Fruit fly (Drosophila melanogaster) whole organism, embryonic: Measurements from ENCODE around the gene Pino.
A peak's percentile ranks its signal among the peaks of the same experiment; 100 is the strongest.

Experiments
- Asciz ChIP-seq: fragments of 200-800 bp; sonication (Bioruptor generic); optimal IDR thresholded peaks from 2 replicates; lab custom pipeline; 2017; ENCODE audit warnings: missing biosample characterization, mild to moderate bottlenecking, missing genetic modification characterization, missing genetic modification reagents
- Awh ChIP-seq: fragments of 200-800 bp; sonication (Bioruptor generic); IDR thresholded peaks from 2 replicates; pipeline ENCODE4, ENCODE4 v1.3.6; 2022; ENCODE audit warnings: missing biosample characterization, missing genetic modification characterization
- CG11247 ChIP-seq: fragments of 200-800 bp; sonication (Bioruptor generic); IDR thresholded peaks from 2 replicates; pipeline ENCODE4 v1.3.6; 2022; ENCODE audit warnings: missing biosample characterization, missing genetic modification characterization
- CG11456 ChIP-seq: fragments of 200-800 bp; sonication (Bioruptor generic); IDR thresholded peaks from 3 replicates; pipeline ENCODE4 v1.3.6; 2022; ENCODE audit warnings: missing biosample characterization, missing genetic modification characterization
- CG12236 ChIP-seq: fragments of 200-800 bp; sonication (Bioruptor generic); optimal IDR thresholded peaks from 2 replicates; lab custom pipeline; 2016; ENCODE audit warnings: missing biosample characterization, missing genetic modification characterization
- CG15479 ChIP-seq: fragments of 200-800 bp; sonication (Bioruptor generic); optimal IDR thresholded peaks from 3 replicates; lab custom pipeline; 2019; ENCODE audit warnings: missing biosample characterization, mild to moderate bottlenecking, missing genetic modification characterization, moderate library complexity
- CG16813 ChIP-seq: fragments of 200-800 bp; sonication (Bioruptor generic); IDR thresholded peaks from 3 replicates; pipeline ENCODE4 v1.3.6; 2022; ENCODE audit warnings: missing biosample characterization, missing genetic modification characterization; ENCODE audit not compliant: partially characterized antibody
- CG17328 ChIP-seq: fragments of 200-800 bp; sonication (Bioruptor generic); IDR thresholded peaks from 2 replicates; pipeline ENCODE4 v1.3.6; 2022; ENCODE audit warnings: missing biosample characterization, missing genetic modification characterization
- CG17361 ChIP-seq: fragments of 200-800 bp; sonication (Bioruptor generic); IDR thresholded peaks from 3 replicates; pipeline ENCODE4 v1.3.6; 2022; ENCODE audit warnings: missing biosample characterization, missing genetic modification characterization
- CG17912 ChIP-seq: fragments of 200-800 bp; sonication (Bioruptor generic); optimal IDR thresholded peaks from 2 replicates; lab custom pipeline; 2018; ENCODE audit warnings: missing biosample characterization, mild to moderate bottlenecking, missing genetic modification characterization
- CG1832 ChIP-seq: fragments of 200-800 bp; sonication (Bioruptor generic); optimal IDR thresholded peaks from 2 replicates; lab custom pipeline; 2017; ENCODE audit warnings: missing biosample characterization, mild to moderate bottlenecking, missing genetic modification characterization, inconsistent platforms
- CG18476 ChIP-seq: fragments of 200-800 bp; sonication (Bioruptor generic); optimal IDR thresholded peaks from 2 replicates; lab custom pipeline; 2016; ENCODE audit warnings: missing biosample characterization, mild to moderate bottlenecking, missing genetic modification characterization
- CG3065 ChIP-seq: fragments of 200-800 bp; sonication (Bioruptor generic); optimal IDR thresholded peaks from 2 replicates; lab custom pipeline; 2016; ENCODE audit warnings: missing biosample characterization, missing genetic modification characterization
- CG31441 ChIP-seq: fragments of 200-800 bp; sonication (Bioruptor generic); IDR thresholded peaks from 2 replicates; pipeline ENCODE4 v1.3.6; 2022; ENCODE audit warnings: missing biosample characterization, missing genetic modification characterization
- CG3281 ChIP-seq: fragments of 200-800 bp; sonication (Bioruptor generic); optimal IDR thresholded peaks from 3 replicates; lab custom pipeline; 2017; ENCODE audit warnings: missing biosample characterization, mild to moderate bottlenecking, missing genetic modification characterization
- CG34376 ChIP-seq: fragments of 200-800 bp; sonication (Bioruptor generic); optimal IDR thresholded peaks from 2 replicates; lab custom pipeline; 2018; ENCODE audit warnings: missing biosample characterization, mild to moderate bottlenecking, missing genetic modification characterization
- CG4360 ChIP-seq: fragments of 200-800 bp; sonication (Bioruptor generic); IDR thresholded peaks from 2 replicates; pipeline ENCODE4 v1.3.6; 2022; ENCODE audit warnings: missing biosample characterization, missing genetic modification characterization
- CG43689 ChIP-seq: fragments of 200-800 bp; sonication (Bioruptor generic); IDR thresholded peaks from 2 replicates; pipeline ENCODE4 v1.3.6; 2022; ENCODE audit warnings: missing biosample characterization, missing genetic modification characterization
- CG7271 ChIP-seq: fragments of 200-800 bp; sonication (Bioruptor generic); optimal IDR thresholded peaks from 2 replicates; lab custom pipeline; 2018; ENCODE audit warnings: missing biosample characterization, mild to moderate bottlenecking, missing genetic modification characterization, moderate library complexity
- CG8478 ChIP-seq: fragments of >200 bp; optimal IDR thresholded peaks from 2 replicates; lab custom pipeline; 2018
- CG8765 ChIP-seq: fragments of 200-800 bp; sonication (Bioruptor generic); IDR thresholded peaks from 2 replicates; pipeline ENCODE4 v1.3.6; 2022; ENCODE audit warnings: missing biosample characterization, missing genetic modification characterization
- Dfd ChIP-seq, 2 experiments: fragments of >200 bp; optimal IDR thresholded peaks; 2 replicates each; lab custom pipeline; 2017; ENCODE audit warnings: missing biosample characterization in 2 of 2, missing genetic modification characterization in 2 of 2
- E2f1 ChIP-seq: fragments of 200-800 bp; sonication (Bioruptor generic); IDR thresholded peaks from 2 replicates; pipeline ENCODE4 v1.3.6; 2022; ENCODE audit warnings: missing biosample characterization, missing genetic modification characterization
- Fer1 ChIP-seq: fragments of 200-800 bp; sonication (Bioruptor generic); optimal IDR thresholded peaks from 2 replicates; lab custom pipeline; 2017; ENCODE audit warnings: missing biosample characterization, mild to moderate bottlenecking, missing genetic modification characterization
- GATAe ChIP-seq: fragments of 200-800 bp; sonication (Bioruptor generic); conservative IDR thresholded peaks from 2 replicates; pipeline ENCODE4 v1.3.6; 2022; ENCODE audit warnings: missing biosample characterization, missing genetic modification characterization
- Hr51 ChIP-seq, 2 experiments: fragments of 200-800 bp; sonication (Bioruptor generic); optimal IDR thresholded peaks; 2 replicates in 1 of 2; 3 replicates in 1 of 2; lab custom pipeline; 2016 to 2018; ENCODE audit warnings: missing biosample characterization in 2 of 2, missing genetic modification characterization in 2 of 2, mild to moderate bottlenecking in 1 of 2, moderate library complexity in 1 of 2
- Lhr ChIP-seq: fragments of 200-800 bp; sonication (Bioruptor generic); optimal IDR thresholded peaks from 3 replicates; lab custom pipeline; 2017; ENCODE audit warnings: mild to moderate bottlenecking, missing biosample characterization, missing genetic modification reagents, missing genetic modification characterization
- Meics ChIP-seq: fragments of 200-800 bp; sonication (Bioruptor generic); optimal IDR thresholded peaks from 2 replicates; lab custom pipeline; 2017; ENCODE audit warnings: missing biosample characterization, mild to moderate bottlenecking, missing genetic modification characterization
- Pdp1 ChIP-seq, 2 experiments: fragments of 200-800 bp; sonication (Bioruptor generic); optimal IDR thresholded peaks; 3 replicates each; lab custom pipeline; 2016; ENCODE audit warnings: missing biosample characterization in 2 of 2, missing genetic modification characterization in 2 of 2, mild to moderate bottlenecking in 1 of 2, moderate library complexity in 1 of 2
- Poxn ChIP-seq: fragments of 200-800 bp; sonication (Bioruptor generic); IDR thresholded peaks from 2 replicates; pipeline ENCODE4 v1.3.6; 2022; ENCODE audit warnings: missing biosample characterization, missing genetic modification characterization
- Sox102F ChIP-seq: fragments of 200-800 bp; sonication (Bioruptor generic); optimal IDR thresholded peaks from 2 replicates; lab custom pipeline; 2018; ENCODE audit warnings: missing biosample characterization, mild to moderate bottlenecking, missing genetic modification characterization, moderate library complexity
- bab2 ChIP-seq: fragments of 200-800 bp; sonication (Bioruptor generic); optimal IDR thresholded peaks from 2 replicates; lab custom pipeline; 2016; ENCODE audit warnings: missing biosample characterization, missing genetic modification characterization
- bsh ChIP-seq, 2 experiments: fragments of 200-800 bp; sonication (Bioruptor generic); optimal IDR thresholded peaks; 2 replicates each; lab custom pipeline; 2017 to 2018; ENCODE audit warnings: mild to moderate bottlenecking in 2 of 2, missing biosample characterization in 2 of 2, missing genetic modification characterization in 2 of 2, moderate library complexity in 1 of 2
- chinmo ChIP-seq: fragments of 200-800 bp; sonication (Bioruptor generic); IDR thresholded peaks from 4 replicates; pipeline ENCODE4 v1.3.6; 2022; ENCODE audit warnings: missing biosample characterization, missing genetic modification characterization; ENCODE audit not compliant: partially characterized antibody
- dan ChIP-seq: fragments of 200-800 bp; sonication (Bioruptor generic); IDR thresholded peaks from 2 replicates; pipeline ENCODE4 v1.3.6; 2022; ENCODE audit warnings: missing biosample characterization, missing genetic modification characterization
- dpn ChIP-seq, 2 experiments: fragments of 200-800 bp; sonication (Bioruptor generic); optimal IDR thresholded peaks; 3 replicates each; lab custom pipeline; 2016; ENCODE audit warnings: missing biosample characterization in 2 of 2, missing genetic modification characterization in 2 of 2
- grn ChIP-seq: fragments of 200-800 bp; sonication (Bioruptor generic); optimal IDR thresholded peaks from 3 replicates; lab custom pipeline; 2017; ENCODE audit warnings: missing biosample characterization, missing genetic modification characterization
- jigr1 ChIP-seq: fragments of 200-800 bp; sonication (Bioruptor generic); IDR thresholded peaks from 3 replicates; pipeline ENCODE4 v1.3.6; 2022; ENCODE audit warnings: missing biosample characterization, missing genetic modification characterization
- lilli ChIP-seq: fragments of 200-800 bp; sonication (Bioruptor generic); optimal IDR thresholded peaks from 3 replicates; lab custom pipeline; 2016; ENCODE audit warnings: missing biosample characterization, missing genetic modification characterization
- nmo ChIP-seq: fragments of 200-800 bp; sonication (Bioruptor generic); optimal IDR thresholded peaks from 2 replicates; lab custom pipeline; 2018; ENCODE audit warnings: missing biosample characterization, mild to moderate bottlenecking, missing genetic modification characterization, moderate library complexity
- pan ChIP-seq, 4 experiments: fragments of >200 bp in 3 of 4; fragments of 200-800 bp in 1 of 4; sonication (Bioruptor generic) in 1 of 4; optimal IDR thresholded peaks in 3 of 4; IDR thresholded peaks in 1 of 4; 2 replicates each; pipeline versions ENCODE4 v1.3.6 to Lab custom; 2017 to 2022; ENCODE audit warnings: missing biosample characterization in 2 of 4, missing genetic modification characterization in 2 of 4, mixed read lengths in 1 of 4
- pzg ChIP-seq: fragments of 200-800 bp; sonication (Bioruptor generic); optimal IDR thresholded peaks from 3 replicates; lab custom pipeline; 2018; ENCODE audit warnings: missing biosample characterization, mild to moderate bottlenecking, missing genetic modification characterization, moderate library complexity
- rib ChIP-seq: fragments of 200-800 bp; sonication (Bioruptor generic); IDR thresholded peaks from 2 replicates; pipeline ENCODE4 v1.3.6; 2022; ENCODE audit warnings: missing biosample characterization, missing genetic modification characterization
- trh ChIP-seq: fragments of 200-800 bp; sonication (Bioruptor generic); optimal IDR thresholded peaks from 2 replicates; lab custom pipeline; 2016; ENCODE audit warnings: missing biosample characterization, missing genetic modification characterization
- ttk ChIP-seq: fragments of 200-800 bp; sonication (Bioruptor generic); IDR thresholded peaks from 2 replicates; pipeline ENCODE4 v2.1.2; 2022; ENCODE audit warnings: missing biosample characterization, missing genetic modification characterization
- unpg ChIP-seq: fragments of 200-800 bp; sonication (Bioruptor generic); optimal IDR thresholded peaks from 3 replicates; lab custom pipeline; 2018; ENCODE audit warnings: missing biosample characterization, mild to moderate bottlenecking, missing genetic modification characterization, moderate library complexity
- wor ChIP-seq: fragments of 200-800 bp; sonication (Bioruptor generic); IDR thresholded peaks from 2 replicates; pipeline ENCODE4 v1.3.6; 2022; ENCODE audit warnings: missing biosample characterization, missing genetic modification characterization
- zfh1 ChIP-seq: fragments of 200-800 bp; sonication (Bioruptor generic); IDR thresholded peaks from 3 replicates; pipeline ENCODE4 v1.3.6; 2022; ENCODE audit warnings: missing biosample characterization, missing genetic modification characterization

The Pino gene

DNA sequence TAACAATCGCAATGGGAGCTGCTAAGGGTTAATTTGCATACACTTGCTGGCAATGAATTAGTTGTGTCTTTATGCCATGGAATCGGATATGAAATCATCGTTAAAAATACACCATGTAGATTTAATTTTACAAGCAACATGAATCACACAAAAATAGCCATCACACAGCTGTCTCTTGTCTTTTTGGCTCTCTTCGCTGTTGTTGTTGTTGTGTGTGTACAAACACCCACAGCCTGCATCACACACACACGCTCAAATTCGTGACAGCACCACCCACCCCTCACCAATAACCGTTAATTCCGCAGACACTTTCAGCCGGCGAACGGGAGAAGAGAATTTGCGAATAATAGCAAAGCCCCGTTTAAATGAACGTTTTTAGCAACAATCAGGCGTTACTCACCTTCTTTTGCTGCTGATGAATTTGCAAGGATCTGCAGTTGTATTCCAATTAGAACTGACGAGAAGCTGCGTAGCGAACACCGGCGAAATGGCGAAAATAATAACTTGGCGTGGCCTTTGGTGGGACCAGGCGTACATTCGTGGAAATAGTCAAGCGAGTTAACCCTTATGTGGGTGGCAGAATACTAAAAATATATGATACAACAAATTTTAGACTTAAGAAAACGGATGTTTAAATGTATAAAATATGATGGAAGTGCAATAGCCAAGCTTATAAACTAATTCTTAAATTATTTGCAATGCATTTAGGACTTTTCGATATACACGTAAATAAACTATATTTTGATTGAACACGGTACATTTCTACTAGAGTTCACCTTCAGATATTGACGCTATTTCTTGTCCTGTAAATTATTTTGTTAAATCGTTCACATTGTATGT lies 29.1 kb upstream of the Pino start, which contains the start of gene capt (continued):
- TF ChIP-seq CG31441 (GFP tag; lab: Robert Waterston, UW) (peak; percentile 43; the same call in 1 of the 2 replicates), lilli (peak; percentile 53), trh (GFP tag; lab: Kevin White, UChicago) (no peak), CG8478 (lab: Kevin White, UChicago) (no peak), pzg (GFP tag; lab: Kevin White, UChicago) (peak; percentile 39), bsh (GFP tag; optimal IDR thresholded peaks at IDR 0.05; lab: Kevin White, UChicago) (peak in 1 of 2 experiments; percentile 11), Asciz (GFP tag; lab: Kevin White, UChicago) (no peak), CG12236 (no peak), Sox102F (GFP tag; lab: Kevin White, UChicago) (no peak), Lhr (GFP tag; lab: Kevin White, UChicago) (peak; percentile 12), bab2 (peak; percentile 40), pan (optimal IDR thresholded peaks at IDR 0.05; lab: Kevin White, UChicago) (no peak), pan (GFP tag; optimal IDR thresholded peaks at IDR 0.05 in 1 of 2, IDR thresholded peaks at IDR 0.05 in 1 of 2) (peak in 1 of 2 experiments; percentile 42), zfh1 (GFP tag; lab: Robert Waterston, UW) (0 out of 3 replicates have a peak, but pooled peaks have one; percentile 30), Pdp1 (GFP tag; optimal IDR thresholded peaks at IDR 0.05; lab: Kevin White, UChicago) (peak; percentile 18 to 31), CG8765 (GFP tag; lab: Robert Waterston, UW) (no peak), CG4360 (peak; percentile 88), CG3281 (no peak), wor (GFP tag; lab: Robert Waterston, UW) (no peak), dpn (GFP tag; optimal IDR thresholded peaks at IDR 0.05; lab: Kevin White, UChicago) (peak; percentile 24 to 28), CG17912 (GFP tag; lab: Kevin White, UChicago) (no peak), grn (GFP tag; lab: Kevin White, UChicago) (peak; percentile 11), nmo (GFP tag; lab: Kevin White, UChicago) (peak; percentile 40), dan (no peak), CG43689 (GFP tag; lab: Robert Waterston, UW) (no peak), CG15479 (peak; percentile 38), Meics (GFP tag; lab: Kevin White, UChicago) (peak; percentile 26), jigr1 (GFP tag; lab: Robert Waterston, UW) (peak; percentile 75; the same call in 2 of the 3 replicates), CG11247 (GFP tag; lab: Robert Waterston, UW) (no peak; the same call in 1 of the 2 replicates), CG1832 (no peak), ttk (no peak), Dfd (GFP tag; optimal IDR thresholded peaks at IDR 0.05; lab: Kevin White, UChicago) (no peak), rib (GFP tag; lab: Robert Waterston, UW) (peak; percentile 88), CG34376 (GFP tag; lab: Kevin White, UChicago) (no peak), CG17361 (peak; percentile 58; the same call in 2 of the 3 replicates), Fer1 (GFP tag; lab: Kevin White, UChicago) (peak; percentile 10), CG18476 (GFP tag; lab: Kevin White, UChicago) (no peak), GATAe (GFP tag; lab: Robert Waterston, UW) (no peak), Awh (GFP tag; lab: Robert Waterston, UW) (no peak), Hr51 (GFP tag; optimal IDR thresholded peaks at IDR 0.05; lab: Kevin White, UChicago) (no peak), chinmo (GFP tag; lab: Robert Waterston, UW) (peak; percentile 82; the same call in 1 of the 4 replicates), Poxn (GFP tag; lab: Robert Waterston, UW) (no peak), E2f1 (GFP tag; lab: Robert Waterston, UW) (no peak), CG17328 (GFP tag; lab: Robert Waterston, UW) (no peak), CG11456 (GFP tag; lab: Robert Waterston, UW) (peak; percentile 62; the same call in 1 of the 3 replicates), CG16813 (GFP tag; lab: Robert Waterston, UW) (no peak), unpg (GFP tag; lab: Kevin White, UChicago) (peak; percentile 2), CG3065 (GFP tag; lab: Kevin White, UChicago) (no peak), CG7271 (tag; lab: Kevin White, UChicago) (no peak)
